In genomic region chr2L:1428290-1428689, dm6 we compare ENCODE assay signal across 4 fruit fly cellular contexts.
A peak's percentile ranks its signal among the peaks of the same experiment; 100 is the strongest.
TF ChIP-seq lines count a peak whose summit lies in the region.

TSS of gene CG43401 (plus strand) at chr2L:1428474.

- TF ChIP-seq CTCF in whole organism, embryonic (GFP tag; optimal IDR thresholded peaks at IDR 0.05; lab: Kevin White, UChicago) = no peak

TF ChIP-seq in whole organism, embryonic, 481 proteins besides CTCF, POLR2A, EP300 and RAD21 (continues in another document):
- peak; percentile 15 for TF ChIP-seq CG2120 (GFP tag; optimal IDR thresholded peaks at IDR 0.05; lab: Kevin White, UChicago)
- no peak; the same call in 1 of the 2 replicates for TF ChIP-seq chm (GFP tag; IDR thresholded peaks at IDR 0.05; lab: Robert Waterston, UW)
- TF ChIP-seq twi (tag; optimal IDR thresholded peaks at IDR 0.05; lab: Kevin White, UChicago) = no peak
- no peak for TF ChIP-seq CG8290 (GFP tag; optimal IDR thresholded peaks at IDR 0.05; lab: Kevin White, UChicago)
- TF ChIP-seq CG8290 (tag; optimal IDR thresholded peaks at IDR 0.05; lab: Kevin White, UChicago) = no peak
- no peak for TF ChIP-seq CG14965 (GFP tag; optimal IDR thresholded peaks at IDR 0.05; lab: Kevin White, UChicago; ENCODE audit: borderline replicate concordance)
- TF ChIP-seq CG12659 (GFP tag; optimal IDR thresholded peaks at IDR 0.05; lab: Kevin White, UChicago) = peak; percentile 25
- no peak for TF ChIP-seq sd (tag; optimal IDR thresholded peaks at IDR 0.05; lab: Kevin White, UChicago)
- TF ChIP-seq MESR4 (GFP tag; optimal IDR thresholded peaks at IDR 0.05; lab: Kevin White, UChicago) = no peak
- TF ChIP-seq kay (GFP tag; optimal IDR thresholded peaks at IDR 0.05; lab: Kevin White, UChicago) = peak; percentile 57
- TF ChIP-seq Adf1 (GFP tag; IDR thresholded peaks at IDR 0.05; lab: Robert Waterston, UW) = no peak
- TF ChIP-seq CG34422 (GFP tag; IDR thresholded peaks at IDR 0.05; lab: Robert Waterston, UW) = peak; percentile 60; the same call in 2 of the 3 replicates
- TF ChIP-seq CG17186 (GFP tag; optimal IDR thresholded peaks at IDR 0.05; lab: Kevin White, UChicago) = no peak
- no peak for TF ChIP-seq btn (GFP tag; optimal IDR thresholded peaks at IDR 0.05; lab: Kevin White, UChicago)
- TF ChIP-seq CG9932 (GFP tag; IDR thresholded peaks at IDR 0.05; lab: Robert Waterston, UW) = no peak
- TF ChIP-seq gce (GFP tag; IDR thresholded peaks at IDR 0.05; lab: Robert Waterston, UW) = 0 out of 3 replicates have a peak, but pooled peaks have one; percentile 34
- peak; percentile 46 for TF ChIP-seq ssp (GFP tag; IDR thresholded peaks at IDR 0.05; lab: Robert Waterston, UW)
- TF ChIP-seq trem (tag; optimal IDR thresholded peaks at IDR 0.05; lab: Kevin White, UChicago) = no peak
- peak; percentile 40 for TF ChIP-seq az2 (GFP tag; optimal IDR thresholded peaks at IDR 0.05; lab: Kevin White, UChicago)
- TF ChIP-seq CG7963 (GFP tag; IDR thresholded peaks at IDR 0.05; lab: Robert Waterston, UW; ENCODE audit: partially characterized antibody) = no peak
- TF ChIP-seq yki (optimal IDR thresholded peaks at IDR 0.05; lab: Kevin White, UChicago) = no peak
- no peak for TF ChIP-seq CG13296 (GFP tag; optimal IDR thresholded peaks at IDR 0.05; lab: Kevin White, UChicago)

TF ChIP-seq in whole organism, prepupa, 60 proteins besides CTCF, POLR2A, EP300 and RAD21:
- peak; percentile 17 for TF ChIP-seq topi (GFP tag; optimal IDR thresholded peaks at IDR 0.05; lab: Kevin White, UChicago)
- TF ChIP-seq CG3919 (GFP tag; optimal IDR thresholded peaks at IDR 0.05; lab: Kevin White, UChicago) = peak; percentile 40
- TF ChIP-seq Eip78C (GFP tag; lab: Kevin White, UChicago) = peak; percentile 74
- TF ChIP-seq achi (GFP tag; optimal IDR thresholded peaks at IDR 0.05; lab: Kevin White, UChicago) = peak; percentile 20
- peak; percentile 19 for TF ChIP-seq Ets96B (tag; optimal IDR thresholded peaks at IDR 0.05; lab: Kevin White, UChicago)
- TF ChIP-seq Met (GFP tag; optimal IDR thresholded peaks at IDR 0.05; lab: Kevin White, UChicago) = peak; percentile 27
- no peak for TF ChIP-seq OdsH (GFP tag; optimal IDR thresholded peaks at IDR 0.05; lab: Kevin White, UChicago)
- TF ChIP-seq Smox (GFP tag; optimal IDR thresholded peaks at IDR 0.05; lab: Kevin White, UChicago) = peak; percentile 24
- TF ChIP-seq eg (GFP tag; IDR thresholded peaks at IDR 0.05; lab: Robert Waterston, UW) = 0 out of 3 replicates have a peak, but pooled peaks have one; percentile 22
- TF ChIP-seq CG6854 (GFP tag; optimal IDR thresholded peaks at IDR 0.05; lab: Kevin White, UChicago) = no peak
- TF ChIP-seq Hr39 (GFP tag; optimal IDR thresholded peaks at IDR 0.05; lab: Kevin White, UChicago) = peak; percentile 25
- TF ChIP-seq cyc (GFP tag; optimal IDR thresholded peaks at IDR 0.05; lab: Kevin White, UChicago) = peak; percentile 23
- no peak for TF ChIP-seq Hr4 (GFP tag; optimal IDR thresholded peaks at IDR 0.05; lab: Kevin White, UChicago)
- TF ChIP-seq CG6163 (GFP tag; IDR thresholded peaks at IDR 0.05; lab: Robert Waterston, UW) = peak; percentile 39; the same call in 1 of the 3 replicates
- TF ChIP-seq lz (GFP tag; optimal IDR thresholded peaks at IDR 0.05; lab: Kevin White, UChicago) = peak; percentile 33
- peak; percentile 11 for TF ChIP-seq pdm3 (GFP tag; optimal IDR thresholded peaks at IDR 0.05; lab: Kevin White, UChicago)
- TF ChIP-seq Eip75B (GFP tag; optimal IDR thresholded peaks at IDR 0.05; lab: Kevin White, UChicago) = no peak
- peak; percentile 7 for TF ChIP-seq CG3032 (tag; optimal IDR thresholded peaks at IDR 0.05; lab: Kevin White, UChicago)
- TF ChIP-seq CG31627 (GFP tag; optimal IDR thresholded peaks at IDR 0.05; lab: Kevin White, UChicago) = peak; percentile 32
- peak; percentile 6 for TF ChIP-seq CG11762 (GFP tag; optimal IDR thresholded peaks at IDR 0.05; lab: Kevin White, UChicago; ENCODE audit: insufficient read depth)
- TF ChIP-seq acj6 (GFP tag; optimal IDR thresholded peaks at IDR 0.05; lab: Kevin White, UChicago) = peak; percentile 25
- TF ChIP-seq dac (GFP tag; optimal IDR thresholded peaks at IDR 0.05; lab: Kevin White, UChicago) = no peak

TF ChIP-seq in whole organism, pupa, 21 proteins besides CTCF, POLR2A, EP300 and RAD21:
- TF ChIP-seq fd96Ca (GFP tag; IDR thresholded peaks at IDR 0.05; lab: Robert Waterston, UW) = no peak
- 0 out of 3 replicates have a peak, but pooled peaks have one; percentile 22 for TF ChIP-seq CG4496 (GFP tag; IDR thresholded peaks at IDR 0.05; lab: Robert Waterston, UW)
- no peak for TF ChIP-seq CG34367 (tag; optimal IDR thresholded peaks at IDR 0.05; lab: Kevin White, UChicago)
- peak; percentile 6 for TF ChIP-seq CG15710 (tag; optimal IDR thresholded peaks at IDR 0.05; lab: Kevin White, UChicago)
- TF ChIP-seq CG8159 (tag; optimal IDR thresholded peaks at IDR 0.05; lab: Kevin White, UChicago) = peak; percentile 40
- TF ChIP-seq CG17806 (tag; optimal IDR thresholded peaks at IDR 0.05; lab: Kevin White, UChicago) = peak; percentile 45
- no peak for TF ChIP-seq Pif1A (GFP tag; optimal IDR thresholded peaks at IDR 0.05; lab: Kevin White, UChicago)

TF ChIP-seq in whole organism, wandering third instar larva, 38 proteins besides CTCF, POLR2A, EP300 and RAD21:
- TF ChIP-seq foxo (GFP tag; optimal IDR thresholded peaks at IDR 0.05; lab: Kevin White, UChicago) = peak in 1 of 2 experiments; percentile 36
- TF ChIP-seq Hnf4 (GFP tag; optimal IDR thresholded peaks at IDR 0.05; lab: Kevin White, UChicago) = peak; percentile 52
- TF ChIP-seq Vsx2 (GFP tag; optimal IDR thresholded peaks at IDR 0.05; lab: Kevin White, UChicago; ENCODE audit: partially characterized antibody) = no peak
- TF ChIP-seq rgr (GFP tag; optimal IDR thresholded peaks at IDR 0.05; lab: Kevin White, UChicago) = peak; percentile 50
- no peak for TF ChIP-seq tai (GFP tag; optimal IDR thresholded peaks at IDR 0.05; lab: Kevin White, UChicago)
- no peak for TF ChIP-seq dsf (GFP tag; optimal IDR thresholded peaks at IDR 0.05; lab: Kevin White, UChicago; ENCODE audit: borderline replicate concordance)
- no peak for TF ChIP-seq brk (GFP tag; optimal IDR thresholded peaks at IDR 0.05; lab: Kevin White, UChicago)
- no peak for TF ChIP-seq Dfd (GFP tag; optimal IDR thresholded peaks at IDR 0.05; lab: Kevin White, UChicago)
- no peak for TF ChIP-seq jim (GFP tag; optimal IDR thresholded peaks at IDR 0.05; lab: Kevin White, UChicago)
- TF ChIP-seq sv (GFP tag; optimal IDR thresholded peaks at IDR 0.05; lab: Kevin White, UChicago) = no peak
- TF ChIP-seq usp (GFP tag; optimal IDR thresholded peaks at IDR 0.05; lab: Kevin White, UChicago) = no peak
- peak; percentile 39 for TF ChIP-seq OdsH (GFP tag; optimal IDR thresholded peaks at IDR 0.05; lab: Kevin White, UChicago)
- TF ChIP-seq ey (GFP tag; optimal IDR thresholded peaks at IDR 0.05; lab: Kevin White, UChicago) = peak; percentile 28
- no peak for TF ChIP-seq CrebA (GFP tag; optimal IDR thresholded peaks at IDR 0.05; lab: Kevin White, UChicago; ENCODE audit: borderline replicate concordance)
- TF ChIP-seq h (GFP tag; optimal IDR thresholded peaks at IDR 0.05; lab: Kevin White, UChicago) = peak; percentile 41
- peak; percentile 35 for TF ChIP-seq fru (GFP tag; optimal IDR thresholded peaks at IDR 0.05; lab: Kevin White, UChicago)

Comparison
In these comparisons a context has a peak if more than half of its experiments do, and no peak if none do; other contexts are left out.
1. Of the 7 proteins assayed by ChIP-seq in both whole organism, embryonic and whole organism, prepupa: peak only in whole organism, embryonic: Blimp-1, Gug and Sox102F; only in whole organism, prepupa: Hr39; in both: none; in neither: 3.